Worm (Caenorhabditis elegans) whole organism, L2 larva: Measurements from ENCODE around the gene C03G5.14.

ENCODE experiments used
- alr-1 ChIP-seq: fragments of 150-350 bp; optimal IDR thresholded peaks from 2 replicates; lab custom pipeline; 2014; ENCODE audit warnings: missing biosample characterization, missing genetic modification characterization
- ama-1 ChIP-seq: fragments of 150-350 bp; optimal IDR thresholded peaks from 2 replicates; lab custom pipeline; 2018; ENCODE audit warnings: inconsistent platforms
- ceh-16 ChIP-seq: fragments of 150-350 bp; optimal IDR thresholded peaks from 2 replicates; lab custom pipeline; 2014; ENCODE audit warnings: missing biosample characterization, missing genetic modification characterization
- lin-11 ChIP-seq: fragments of 150-350 bp; sonication (generic microtip); optimal IDR thresholded peaks from 2 replicates; lab custom pipeline; 2014; ENCODE audit warnings: missing biosample characterization, missing genetic modification characterization, inconsistent platforms, mixed read lengths
- lsy-2 ChIP-seq, 2 experiments: fragments of 150-350 bp in 1 of 2; sonication (generic microtip) in 1 of 2; optimal IDR thresholded peaks; 2 replicates each; lab custom pipeline; 2014 to 2017; ENCODE audit warnings: missing biosample characterization in 2 of 2, missing genetic modification characterization in 2 of 2
- mab-5 ChIP-seq: fragments of 150-350 bp; optimal IDR thresholded peaks from 2 replicates; lab custom pipeline; 2014; ENCODE audit warnings: missing biosample characterization, missing genetic modification characterization
- nhr-129 ChIP-seq: fragments of 150-350 bp; optimal IDR thresholded peaks from 2 replicates; lab custom pipeline; 2014; ENCODE audit warnings: missing biosample characterization, missing genetic modification characterization
- skn-1 ChIP-seq: sonication (generic microtip); optimal IDR thresholded peaks from 2 replicates; lab custom pipeline; 2017; ENCODE audit warnings: missing biosample characterization, missing genetic modification characterization
- sma-9 ChIP-seq, 2 experiments: fragments of 150-350 bp in 1 of 2; sonication (generic microtip) in 1 of 2; optimal IDR thresholded peaks; 2 replicates each; lab custom pipeline; 2014 to 2016; ENCODE audit warnings: missing genetic modification characterization in 2 of 2, mild to moderate bottlenecking in 1 of 2, missing biosample characterization in 1 of 2, missing compliant biosample characterization in 1 of 2, missing genetic modification reagents in 1 of 2, moderate library complexity in 1 of 2
- unc-62 ChIP-seq: fragments of 150-350 bp; optimal IDR thresholded peaks from 2 replicates; lab custom pipeline; 2014; ENCODE audit warnings: missing biosample characterization, missing genetic modification reagents, missing genetic modification characterization

DNA sequence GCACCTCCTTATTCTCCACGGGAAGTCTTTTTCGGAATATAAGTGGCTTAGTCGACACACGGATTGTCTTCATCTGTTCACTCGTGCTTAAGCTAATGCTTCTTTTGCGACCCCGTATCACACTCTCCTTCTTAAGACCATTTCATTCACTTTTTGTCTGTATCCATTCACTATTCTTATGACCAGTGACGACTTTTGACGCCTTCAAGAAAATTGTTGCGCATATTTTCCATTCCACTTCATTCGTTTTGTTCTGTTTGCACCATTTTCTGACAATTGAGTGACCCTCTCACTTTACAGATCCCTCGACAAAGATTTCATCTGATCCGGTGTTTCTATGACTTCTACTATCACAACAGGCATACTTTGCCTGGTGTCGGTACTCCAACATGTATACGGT, 14.1 kb upstream of the C03G5.14 start, which contains the start of gene H03E18.1:
- TF ChIP-seq unc-62 (GFP tag; lab: Kevin White, UChicago) (no peak), lin-11 (tag; lab: Kevin White, UChicago) (no peak), ama-1 (lab: Kevin White, UChicago) (no peak), sma-9 (GFP tag; optimal IDR thresholded peaks at IDR 0.05; lab: Kevin White, UChicago) (no peak), sma-9 (tag; optimal IDR thresholded peaks at IDR 0.05; lab: Kevin White, UChicago) (no peak), skn-1 (tag; lab: Kevin White, UChicago) (no peak), ceh-16 (tag; lab: Kevin White, UChicago) (no peak), lsy-2 (tag; optimal IDR thresholded peaks at IDR 0.05; lab: Kevin White, UChicago) (no peak), nhr-129 (tag; lab: Kevin White, UChicago) (no peak), mab-5 (no peak), alr-1 (tag; lab: Kevin White, UChicago) (no peak)
